Fruit fly (Drosophila melanogaster) S2 (cell line): ENCODE results near the gene CG15717.

Source experiments
- CG8478 ChIP-seq: fragments of >200 bp; optimal IDR thresholded peaks from 2 replicates; lab custom pipeline; 2018
- CTCF ChIP-seq, 2 experiments: fragments of >200 bp; optimal IDR thresholded peaks; 2 replicates each; lab custom pipeline; 2018

CG15717 gene

dm6 chrX:13128750-13129152 is at the start of gene CG15717, which contains the start of the genes CG32638 and MFS10:
Gene CG15717 (plus strand): TSS chrX:13128952.
Gene CG32638 (minus strand): TSS chrX:13128794.
Gene MFS10 (plus strand): TSS chrX:13129018.
- TF ChIP-seq CTCF (optimal IDR thresholded peaks at IDR 0.05; lab: Kevin White, UChicago) (peak in 1 of 2 experiments; percentile 12), CG8478 (lab: Kevin White, UChicago) (no peak)

dm6 chrX:13087333-13087828 is 41.4 kb upstream of the CG15717 start:
- TF ChIP-seq CTCF (optimal IDR thresholded peaks at IDR 0.05; lab: Kevin White, UChicago) (no peak), CG8478 (lab: Kevin White, UChicago) (no peak)

- TF ChIP-seq CG8478 (lab: Kevin White, UChicago): no peak
- TF ChIP-seq CTCF (optimal IDR thresholded peaks at IDR 0.05; lab: Kevin White, UChicago): no peak
Observed at dm6 chrX:13088025-13088805, 40.5 kb upstream of the CG15717 start.

dm6 chrX:13089375-13089774 is 39.4 kb upstream of the CG15717 start:
- no peak for TF ChIP-seq CTCF (optimal IDR thresholded peaks at IDR 0.05; lab: Kevin White, UChicago)
- TF ChIP-seq CG8478 (lab: Kevin White, UChicago): no peak

- TF ChIP-seq CG8478 (lab: Kevin White, UChicago): no peak
- TF ChIP-seq CTCF (optimal IDR thresholded peaks at IDR 0.05; lab: Kevin White, UChicago): no peak
Observed at dm6 chrX:13089920-13090655, 38.7 kb upstream of the CG15717 start, which contains the start of gene hep. Gene hep (minus strand): TSS chrX:13090434.

- TF ChIP-seq CG8478 (lab: Kevin White, UChicago): no peak
- no peak for TF ChIP-seq CTCF (optimal IDR thresholded peaks at IDR 0.05; lab: Kevin White, UChicago)
Observed at dm6 chrX:13090656-13091261, 38.0 kb upstream of the CG15717 start, which contains the start of gene lic. Gene lic (plus strand): TSS chrX:13091145.

dm6 chrX:13091859-13092258 is 36.9 kb upstream of the CG15717 start:
- TF ChIP-seq CTCF (optimal IDR thresholded peaks at IDR 0.05; lab: Kevin White, UChicago) (no peak), CG8478 (lab: Kevin White, UChicago) (no peak)

- TF ChIP-seq CTCF (optimal IDR thresholded peaks at IDR 0.05; lab: Kevin White, UChicago) (no peak), CG8478 (lab: Kevin White, UChicago) (no peak)
Observed at dm6 chrX:13094085-13094764, 34.5 kb upstream of the CG15717 start, which contains the start of gene CG2200. Gene CG2200 (plus strand): TSS chrX:13094299.

- TF ChIP-seq CG8478 (lab: Kevin White, UChicago) (no peak), CTCF (optimal IDR thresholded peaks at IDR 0.05; lab: Kevin White, UChicago) (no peak)
Observed at dm6 chrX:13099919-13100318, 28.8 kb upstream of the CG15717 start.

- TF ChIP-seq CTCF (optimal IDR thresholded peaks at IDR 0.05; lab: Kevin White, UChicago) (no peak), CG8478 (lab: Kevin White, UChicago) (no peak)
Observed at dm6 chrX:13101817-13102216, 26.9 kb upstream of the CG15717 start.

- TF ChIP-seq CG8478 (lab: Kevin White, UChicago): no peak
- TF ChIP-seq CTCF (optimal IDR thresholded peaks at IDR 0.05; lab: Kevin White, UChicago): no peak
Observed at dm6 chrX:13104571-13104970, 24.2 kb upstream of the CG15717 start.

dm6 chrX:13105220-13105619 is 23.5 kb upstream of the CG15717 start:
- TF ChIP-seq CTCF (optimal IDR thresholded peaks at IDR 0.05; lab: Kevin White, UChicago) (no peak), CG8478 (lab: Kevin White, UChicago) (no peak)

- no peak for TF ChIP-seq CG8478 (lab: Kevin White, UChicago)
- no peak for TF ChIP-seq CTCF (optimal IDR thresholded peaks at IDR 0.05; lab: Kevin White, UChicago)
Observed at dm6 chrX:13108144-13108824, 20.5 kb upstream of the CG15717 start, which contains the start of gene Fer3HCH. Gene Fer3HCH (minus strand): TSS chrX:13108194.
